Fruit fly (Drosophila melanogaster): ENCODE data around the gene Eato.

DNA sequence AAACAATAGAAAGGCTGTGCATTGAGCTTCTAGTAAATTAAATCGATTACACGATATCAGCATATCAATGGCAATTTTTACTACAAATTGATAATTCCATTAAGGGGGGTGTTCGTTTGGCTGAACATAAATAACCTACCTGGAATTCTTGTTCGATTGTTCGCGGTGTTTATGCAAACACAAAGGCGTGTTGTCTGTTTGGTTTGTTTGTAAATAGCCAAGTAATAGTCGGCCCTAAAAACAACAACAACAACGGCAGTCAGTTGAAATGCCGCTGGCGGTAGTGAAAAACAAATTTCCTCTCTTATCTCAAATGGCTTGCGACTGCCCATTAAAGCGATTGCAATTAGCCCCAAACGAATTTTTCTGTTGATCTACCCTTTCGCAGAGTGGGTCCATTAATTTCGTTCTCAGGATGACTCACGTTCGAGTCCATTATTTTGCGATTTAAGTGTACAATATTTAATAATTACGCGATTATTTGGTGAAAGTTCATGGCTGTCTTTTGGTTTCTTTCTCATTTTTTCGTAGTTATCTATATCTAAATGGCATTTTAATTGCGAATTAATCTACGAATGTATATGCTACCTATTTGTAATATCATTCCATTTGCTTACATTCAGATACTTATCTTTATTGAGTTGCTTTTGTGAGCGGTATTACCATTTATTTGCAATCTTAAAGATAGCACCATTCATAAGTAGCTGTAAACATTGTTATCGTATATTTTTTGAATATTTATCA lies 54.9 kb downstream of the Eato start:
- TF ChIP-seq Pif1B (GFP tag; optimal IDR thresholded peaks at IDR 0.05) (no peak), Ets98B (GFP tag; IDR thresholded peaks at IDR 0.05) (no peak), Snoo (tag; optimal IDR thresholded peaks at IDR 0.05) (no peak), fd96Ca (GFP tag; IDR thresholded peaks at IDR 0.05) (no peak), CG15710 (tag; optimal IDR thresholded peaks at IDR 0.05) (no peak), CG12605 (GFP tag; IDR thresholded peaks at IDR 0.05) (no peak), CG4496 (GFP tag; IDR thresholded peaks at IDR 0.05) (no peak), D1 (tag; optimal IDR thresholded peaks at IDR 0.05) (no peak), CG32121 (GFP tag; IDR thresholded peaks at IDR 0.05) (no peak), CG8159 (tag; optimal IDR thresholded peaks at IDR 0.05) (no peak), rn (GFP tag; IDR thresholded peaks at IDR 0.05) (no peak), CG13204 (GFP tag; optimal IDR thresholded peaks at IDR 0.05) (no peak)
